Fruit fly (Drosophila melanogaster) whole organism, prepupa: ENCODE measurements around the gene Ude.

Experiments used
- CG11762 ChIP-seq: fragments of 200-800 bp; sonication (Bioruptor generic); optimal IDR thresholded peaks from 3 replicates; lab custom pipeline; 2016; ENCODE audit warnings: missing biosample characterization, missing genetic modification characterization; ENCODE audit not compliant: insufficient read depth
- CG3032 ChIP-seq: fragments of 200-800 bp; optimal IDR thresholded peaks from 2 replicates; lab custom pipeline; 2019; ENCODE audit warnings: missing biosample characterization, mild to moderate bottlenecking, missing genetic modification characterization, moderate library complexity
- CG3919 ChIP-seq: fragments of 200-800 bp; sonication (Bioruptor generic); optimal IDR thresholded peaks from 3 replicates; lab custom pipeline; 2016; ENCODE audit warnings: missing biosample characterization, missing genetic modification characterization
- CG8119 ChIP-seq: fragments of 200-800 bp; sonication (Bioruptor generic); IDR thresholded peaks from 3 replicates; pipeline ENCODE4 v1.3.6; 2022; ENCODE audit warnings: missing biosample characterization, missing genetic modification characterization
- Eip93F ChIP-seq: fragments of 200-800 bp; sonication (Bioruptor generic); optimal IDR thresholded peaks from 2 replicates; lab custom pipeline; 2016; ENCODE audit warnings: missing biosample characterization, mild to moderate bottlenecking, missing genetic modification characterization
- OdsH ChIP-seq: fragments of 200-800 bp; sonication (Bioruptor generic); optimal IDR thresholded peaks from 3 replicates; lab custom pipeline; 2016; ENCODE audit warnings: missing biosample characterization, missing genetic modification characterization
- Sox102F ChIP-seq: fragments of 200-800 bp; sonication (Bioruptor generic); optimal IDR thresholded peaks from 2 replicates; lab custom pipeline; 2016; ENCODE audit warnings: missing biosample characterization, mild to moderate bottlenecking, missing genetic modification characterization
- fd59A ChIP-seq: fragments of 200-800 bp; sonication (Bioruptor generic); optimal IDR thresholded peaks from 2 replicates; lab custom pipeline; 2017; ENCODE audit warnings: missing biosample characterization, mild to moderate bottlenecking, missing genetic modification characterization, missing genetic modification reagents
- spab ChIP-seq: fragments of 200-800 bp; sonication (Bioruptor generic); optimal IDR thresholded peaks from 2 replicates; lab custom pipeline; 2017; ENCODE audit warnings: missing biosample characterization, mild to moderate bottlenecking, missing genetic modification characterization, missing genetic modification reagents

dm6 chr3R:24833652-24834051, 34.2 kb upstream of the Ude start, which contains the start of gene sosie:
- TF ChIP-seq CG11762: no peak
- no peak for TF ChIP-seq OdsH (GFP tag; lab: Kevin White, UChicago)
- TF ChIP-seq Eip93F (GFP tag; lab: Kevin White, UChicago): no peak
- TF ChIP-seq spab: no peak
- no peak for TF ChIP-seq Sox102F (GFP tag; lab: Kevin White, UChicago)
- TF ChIP-seq CG3032: no peak
- TF ChIP-seq fd59A (GFP tag; lab: Kevin White, UChicago): no peak
- TF ChIP-seq CG3919 (GFP tag; lab: Kevin White, UChicago): no peak
- TF ChIP-seq CG8119 (GFP tag; lab: Robert Waterston, UW): no peak
